Worm (Caenorhabditis elegans) whole organism, L4 larva: ENCODE measurements around the gene ccpp-6.
A peak's percentile ranks its signal among the peaks of the same experiment; 100 is the strongest.

Source experiments
- D1046.2 ChIP-seq: fragments of 200-800 bp; sonication (Bioruptor generic); IDR thresholded peaks from 2 replicates; pipeline ENCODE4 v1.3.6; 2022; ENCODE audit warnings: missing genetic modification characterization, missing compliant biosample characterization
- F10B5.3 ChIP-seq: sonication (generic microtip); optimal IDR thresholded peaks from 2 replicates; lab custom pipeline; 2016; ENCODE audit warnings: mild to moderate bottlenecking, missing genetic modification characterization, missing compliant biosample characterization
- F26F4.8 ChIP-seq: fragments of 200-800 bp; sonication (Bioruptor generic); conservative IDR thresholded peaks from 2 replicates; pipeline ENCODE4 v1.3.6; 2022; ENCODE audit warnings: missing genetic modification characterization, missing compliant biosample characterization
- F49E8.2 ChIP-seq: sonication (generic microtip); optimal IDR thresholded peaks from 2 replicates; lab custom pipeline; 2016; ENCODE audit warnings: missing compliant biosample characterization, mild to moderate bottlenecking, missing genetic modification characterization, borderline replicate concordance
- R02D3.7 ChIP-seq: fragments of 150-350 bp; sonication (generic microtip); optimal IDR thresholded peaks from 3 replicates; lab custom pipeline; 2014; ENCODE audit warnings: missing biosample characterization, missing genetic modification characterization
- Y48G9A.11 ChIP-seq: fragments of 200-800 bp; sonication (Bioruptor generic); IDR thresholded peaks from 2 replicates; pipeline ENCODE4 v1.3.6; 2022; ENCODE audit warnings: missing genetic modification reagents, missing genetic modification characterization, missing compliant biosample characterization
- Y5F2A.4 ChIP-seq: fragments of 200-800 bp; sonication (Bioruptor generic); optimal IDR thresholded peaks from 2 replicates; lab custom pipeline; 2018; ENCODE audit warnings: mild to moderate bottlenecking, missing genetic modification characterization, missing compliant biosample characterization
- Y75B8A.6 ChIP-seq: fragments of 200-800 bp; sonication (Bioruptor generic); IDR thresholded peaks from 2 replicates; pipeline ENCODE4 v1.3.6; 2022; ENCODE audit warnings: missing genetic modification reagents, missing genetic modification characterization, missing compliant biosample characterization
- ZK546.5 ChIP-seq, 2 experiments: sonication (generic microtip); optimal IDR thresholded peaks; 2 replicates each; lab custom pipeline; 2017; ENCODE audit warnings: missing biosample characterization in 2 of 2, missing genetic modification characterization in 2 of 2
- ceh-32 ChIP-seq: sonication (generic microtip); optimal IDR thresholded peaks from 2 replicates; lab custom pipeline; 2016; ENCODE audit warnings: mild to moderate bottlenecking, missing genetic modification characterization, missing compliant biosample characterization; ENCODE audit not compliant: poor library complexity
- ceh-62 ChIP-seq: sonication (generic microtip); optimal IDR thresholded peaks from 2 replicates; lab custom pipeline; 2017; ENCODE audit warnings: missing biosample characterization, missing genetic modification characterization
- ces-1 ChIP-seq: fragments of 150-350 bp; sonication (generic microtip); optimal IDR thresholded peaks from 4 replicates; lab custom pipeline; 2014; ENCODE audit warnings: missing biosample characterization, missing genetic modification reagents, missing genetic modification characterization
- daf-16 ChIP-seq, 3 experiments: sonication (generic microtip); optimal IDR thresholded peaks; 2 replicates each; lab custom pipeline; 2016 to 2017; ENCODE audit warnings: missing genetic modification characterization in 3 of 3, missing genetic modification reagents in 3 of 3, mild to moderate bottlenecking in 2 of 3, missing compliant biosample characterization in 2 of 3, missing biosample characterization in 1 of 3, moderate library complexity in 1 of 3
- dmd-8 ChIP-seq: fragments of 200-800 bp; sonication (Bioruptor generic); IDR thresholded peaks from 2 replicates; pipeline ENCODE4 v1.3.6; 2022; ENCODE audit warnings: missing genetic modification characterization, missing compliant biosample characterization
- fkh-10 ChIP-seq: fragments of 150-350 bp; optimal IDR thresholded peaks from 2 replicates; lab custom pipeline; 2014; ENCODE audit warnings: missing biosample characterization, missing genetic modification reagents, missing genetic modification characterization
- fos-1 ChIP-seq: fragments of 150-350 bp; optimal IDR thresholded peaks from 2 replicates; lab custom pipeline; 2014; ENCODE audit warnings: missing biosample characterization, missing genetic modification characterization
- gei-8 ChIP-seq: fragments of 200-800 bp; sonication (Bioruptor generic); optimal IDR thresholded peaks from 2 replicates; lab custom pipeline; 2018; ENCODE audit warnings: mild to moderate bottlenecking, missing genetic modification characterization, missing compliant biosample characterization
- hif-1 ChIP-seq, 2 experiments: sonication (generic microtip); optimal IDR thresholded peaks; 2 replicates each; lab custom pipeline; 2016 to 2017; ENCODE audit warnings: missing compliant biosample characterization in 2 of 2, missing genetic modification characterization in 2 of 2, missing genetic modification reagents in 2 of 2, missing genotype in 2 of 2, mild to moderate bottlenecking in 1 of 2
- hlh-11 ChIP-seq: fragments of 200-800 bp; sonication (Bioruptor generic); optimal IDR thresholded peaks from 2 replicates; lab custom pipeline; 2018; ENCODE audit warnings: mild to moderate bottlenecking, missing genetic modification characterization, missing compliant biosample characterization
- hlh-30 ChIP-seq: sonication (generic microtip); optimal IDR thresholded peaks from 2 replicates; lab custom pipeline; 2017; ENCODE audit warnings: antibody characterized with exemption, mild to moderate bottlenecking, missing genetic modification characterization, missing compliant biosample characterization; ENCODE audit not compliant: insufficient read depth
- hmg-1.1 ChIP-seq: fragments of 200-800 bp; sonication (Bioruptor generic); IDR thresholded peaks from 2 replicates; pipeline ENCODE4 v1.3.6; 2022; ENCODE audit warnings: missing genetic modification reagents, missing genetic modification characterization, missing compliant biosample characterization
- jun-1 ChIP-seq: fragments of 150-350 bp; optimal IDR thresholded peaks from 2 replicates; lab custom pipeline; 2014; ENCODE audit warnings: missing biosample characterization, missing genetic modification reagents, missing genetic modification characterization
- lin-1 ChIP-seq: fragments of 200-800 bp; sonication (Bioruptor generic); IDR thresholded peaks from 2 replicates; pipeline ENCODE4 v1.3.6; 2022; ENCODE audit warnings: missing genetic modification reagents, missing genetic modification characterization, missing compliant biosample characterization
- lin-15B ChIP-seq: fragments of 150-350 bp; sonication (generic microtip); optimal IDR thresholded peaks from 3 replicates; lab custom pipeline; 2014; ENCODE audit warnings: missing biosample characterization, missing genetic modification characterization
- lir-3 ChIP-seq: sonication (generic microtip); optimal IDR thresholded peaks from 2 replicates; lab custom pipeline; 2016; ENCODE audit warnings: mild to moderate bottlenecking, missing genetic modification characterization, missing compliant biosample characterization
- lsy-2 ChIP-seq, 2 experiments: fragments of 150-350 bp in 1 of 2; sonication (generic microtip) in 1 of 2; optimal IDR thresholded peaks; 2 replicates each; lab custom pipeline; 2014 to 2017; ENCODE audit warnings: missing biosample characterization in 2 of 2, missing genetic modification characterization in 2 of 2
- madf-5 ChIP-seq, 2 experiments: fragments of 200-800 bp; sonication (Bioruptor generic); IDR thresholded peaks; 2 replicates each; pipeline ENCODE4 v1.3.6; 2022; ENCODE audit warnings: missing compliant biosample characterization in 2 of 2, missing genetic modification characterization in 2 of 2
- mdl-1 ChIP-seq, 2 experiments: fragments of 150-350 bp in 1 of 2; sonication (generic microtip) in 1 of 2; optimal IDR thresholded peaks; 2 replicates each; lab custom pipeline; 2014 to 2017; ENCODE audit warnings: missing biosample characterization in 2 of 2, missing genetic modification characterization in 2 of 2
- mdt-29 ChIP-seq: fragments of 200-800 bp; sonication (Bioruptor generic); IDR thresholded peaks from 2 replicates; pipeline ENCODE4 v1.3.6; 2022; ENCODE audit warnings: missing genetic modification reagents, missing genetic modification characterization, missing compliant biosample characterization
- mxl-3 ChIP-seq: fragments of 200-800 bp; sonication (Bioruptor generic); optimal IDR thresholded peaks from 2 replicates; lab custom pipeline; 2018; ENCODE audit warnings: mild to moderate bottlenecking, missing genetic modification characterization, missing compliant biosample characterization
- nhr-11 ChIP-seq: fragments of 150-350 bp; optimal IDR thresholded peaks from 2 replicates; lab custom pipeline; 2014; ENCODE audit warnings: missing biosample characterization, missing genetic modification characterization
- nhr-237 ChIP-seq: sonication (generic microtip); optimal IDR thresholded peaks from 2 replicates; lab custom pipeline; 2017; ENCODE audit warnings: missing biosample characterization, missing genetic modification characterization
- nhr-25 ChIP-seq: sonication (generic microtip); optimal IDR thresholded peaks from 2 replicates; lab custom pipeline; 2017; ENCODE audit warnings: missing genetic modification characterization, mild to moderate bottlenecking, missing compliant biosample characterization, antibody characterized with exemption, moderate library complexity, borderline replicate concordance; ENCODE audit not compliant: insufficient read depth
- nhr-28 ChIP-seq: fragments of 150-350 bp; optimal IDR thresholded peaks from 2 replicates; lab custom pipeline; 2014; ENCODE audit warnings: missing biosample characterization, missing genetic modification characterization
- nhr-41 ChIP-seq: fragments of 200-800 bp; sonication (Bioruptor generic); IDR thresholded peaks from 2 replicates; pipeline ENCODE4 v1.3.6; 2022; ENCODE audit warnings: missing genetic modification reagents, missing genetic modification characterization, missing compliant biosample characterization
- nhr-77 ChIP-seq: fragments of 150-350 bp; optimal IDR thresholded peaks from 2 replicates; lab custom pipeline; 2014; ENCODE audit warnings: missing biosample characterization, missing genetic modification characterization
- set-16 ChIP-seq: fragments of 200-800 bp; sonication (Bioruptor generic); IDR thresholded peaks from 2 replicates; pipeline ENCODE4 v1.3.6; 2022; ENCODE audit warnings: missing genetic modification reagents, missing genetic modification characterization, missing compliant biosample characterization
- skn-1 ChIP-seq: fragments of 150-350 bp; optimal IDR thresholded peaks from 2 replicates; lab custom pipeline; 2014; ENCODE audit warnings: missing biosample characterization, missing genetic modification characterization
- snpc-4 ChIP-seq: fragments of 150-350 bp; optimal IDR thresholded peaks from 2 replicates; lab custom pipeline; 2014; ENCODE audit warnings: missing biosample characterization, missing genetic modification characterization
- tag-97 ChIP-seq: fragments of 200-800 bp; sonication (Bioruptor generic); IDR thresholded peaks from 2 replicates; pipeline ENCODE4 v1.3.6; 2022; ENCODE audit warnings: missing genetic modification characterization, missing compliant biosample characterization
- tra-1 ChIP-seq: fragments of 200-800 bp; sonication (Bioruptor generic); IDR thresholded peaks from 2 replicates; pipeline ENCODE4 v1.3.6; 2022; ENCODE audit warnings: missing genetic modification reagents, missing genetic modification characterization, missing compliant biosample characterization
- unc-130 ChIP-seq: sonication (generic microtip); optimal IDR thresholded peaks from 2 replicates; lab custom pipeline; 2016; ENCODE audit warnings: missing genetic modification reagents, missing genetic modification characterization, missing compliant biosample characterization
- unc-62 ChIP-seq, 3 experiments: fragments of 150-350 bp in 1 of 3; sonication (generic microtip); optimal IDR thresholded peaks in 2 of 3; peaks in 1 of 3; 1 replicate in 1 of 3; 2 replicates in 2 of 3; lab custom pipeline; 2014 to 2017; ENCODE audit warnings: missing biosample characterization in 3 of 3, missing genetic modification characterization in 3 of 3, missing genetic modification reagents in 3 of 3, missing genotype in 1 of 3
- zag-1 ChIP-seq: fragments of 150-350 bp; optimal IDR thresholded peaks from 2 replicates; lab custom pipeline; 2014; ENCODE audit warnings: missing biosample characterization, missing genetic modification characterization
- zfp-2 ChIP-seq: sonication (generic microtip); optimal IDR thresholded peaks from 2 replicates; lab custom pipeline; 2016; ENCODE audit warnings: mild to moderate bottlenecking, missing genetic modification characterization, missing compliant biosample characterization
- zip-11 ChIP-seq: fragments of 200-800 bp; sonication (Bioruptor generic); IDR thresholded peaks from 2 replicates; pipeline ENCODE4 v1.3.6; 2022; ENCODE audit warnings: missing genetic modification characterization, missing compliant biosample characterization
- zip-2 ChIP-seq: fragments of 150-350 bp; optimal IDR thresholded peaks from 2 replicates; lab custom pipeline; 2014; ENCODE audit warnings: missing biosample characterization, missing genetic modification characterization
- ztf-11 ChIP-seq: fragments of 150-350 bp; optimal IDR thresholded peaks from 2 replicates; lab custom pipeline; 2014; ENCODE audit warnings: missing biosample characterization, missing genetic modification characterization
- ztf-7 ChIP-seq: fragments of 150-350 bp; optimal IDR thresholded peaks from 2 replicates; lab custom pipeline; 2014; ENCODE audit warnings: missing biosample characterization, missing genetic modification characterization

The ccpp-6 gene

ce11 chrII:5373275-5374047 lies 13.7 kb downstream of the ccpp-6 start, which contains the start of the genes agt-2 and F09E5.3:
Gene agt-2, minus strand, starts transcription at chrII:5373827.
Gene F09E5.3, plus strand, starts transcription at chrII:5373997.
- no peak for TF ChIP-seq lin-1
- TF ChIP-seq fkh-10 (GFP tag; lab: Kevin White, UChicago): peak; percentile 86
- TF ChIP-seq hif-1 (tag; optimal IDR thresholded peaks at IDR 0.05; lab: Kevin White, UChicago): peak in 1 of 2 experiments; percentile 58
- peak; percentile 68 to 96 for TF ChIP-seq lsy-2 (tag; optimal IDR thresholded peaks at IDR 0.05; lab: Kevin White, UChicago)
- no peak for TF ChIP-seq Y75B8A.6 (GFP tag; lab: Robert Waterston, UW)
- TF ChIP-seq ztf-11 (tag; lab: Kevin White, UChicago): no peak
- TF ChIP-seq ceh-32 (tag; lab: Kevin White, UChicago): no peak
- no peak for TF ChIP-seq D1046.2 (GFP tag; lab: Robert Waterston, UW)
- TF ChIP-seq daf-16 (GFP tag; optimal IDR thresholded peaks at IDR 0.05; lab: Kevin White, UChicago): peak in 1 of 2 experiments; percentile 19
- peak; percentile 19 for TF ChIP-seq daf-16 (tag; optimal IDR thresholded peaks at IDR 0.05; lab: Kevin White, UChicago)
- TF ChIP-seq fos-1 (tag; lab: Kevin White, UChicago): no peak
- no peak for TF ChIP-seq skn-1 (tag; lab: Kevin White, UChicago)
- TF ChIP-seq jun-1 (tag; lab: Kevin White, UChicago): no peak
- peak; percentile 73; the same call in 1 of the 2 replicates for TF ChIP-seq hmg-1.1 (GFP tag; lab: Robert Waterston, UW)
- TF ChIP-seq mxl-3: peak; percentile 62
- no peak for TF ChIP-seq lir-3 (tag; lab: Kevin White, UChicago)
- peak; percentile 65 for TF ChIP-seq F10B5.3 (tag; lab: Kevin White, UChicago)
- no peak for TF ChIP-seq set-16 (GFP tag; lab: Robert Waterston, UW)
- no peak for TF ChIP-seq Y48G9A.11 (GFP tag; lab: Robert Waterston, UW)
- no peak for TF ChIP-seq zag-1 (tag; lab: Kevin White, UChicago)
- no peak for TF ChIP-seq nhr-237
- TF ChIP-seq zfp-2 (tag; lab: Kevin White, UChicago): peak; percentile 23
- TF ChIP-seq hlh-11 (tag; lab: Kevin White, UChicago): peak; percentile 83
- TF ChIP-seq R02D3.7 (tag; lab: Kevin White, UChicago): no peak
- TF ChIP-seq ceh-62: no peak
- no peak for TF ChIP-seq ZK546.5 (tag; optimal IDR thresholded peaks at IDR 0.05; lab: Kevin White, UChicago)
- peak; percentile 48 for TF ChIP-seq zip-2 (tag; lab: Kevin White, UChicago)
- TF ChIP-seq zip-11 (GFP tag; lab: Robert Waterston, UW): no peak
- TF ChIP-seq gei-8 (GFP tag; lab: Kevin White, UChicago): no peak
- peak; percentile 89 for TF ChIP-seq nhr-11 (tag; lab: Kevin White, UChicago)
- peak; percentile 27 for TF ChIP-seq unc-130 (GFP tag; lab: Kevin White, UChicago)
- TF ChIP-seq hlh-30 (tag; lab: Kevin White, UChicago): peak; percentile 81
- no peak for TF ChIP-seq madf-5 (GFP tag; IDR thresholded peaks at IDR 0.05; lab: Robert Waterston, UW)
- TF ChIP-seq ces-1 (GFP tag; lab: Kevin White, UChicago): peak; percentile 32
- peak; percentile 47 for TF ChIP-seq ztf-7 (tag; lab: Kevin White, UChicago)
- TF ChIP-seq F26F4.8: no peak
- peak; percentile 47 for TF ChIP-seq tra-1 (GFP tag; lab: Robert Waterston, UW)
- peak in 1 of 2 experiments; percentile 42 for TF ChIP-seq mdl-1 (tag; optimal IDR thresholded peaks at IDR 0.05; lab: Kevin White, UChicago)
- peak; percentile 82 for TF ChIP-seq nhr-77
- peak; percentile 9 for TF ChIP-seq Y5F2A.4
- peak; percentile 34 for TF ChIP-seq nhr-28
- TF ChIP-seq snpc-4 (tag; lab: Kevin White, UChicago): no peak
- no peak for TF ChIP-seq nhr-41 (GFP tag; lab: Robert Waterston, UW)
- no peak for TF ChIP-seq mdt-29 (GFP tag; lab: Robert Waterston, UW)
- TF ChIP-seq lin-15B (tag; lab: Kevin White, UChicago): no peak
- TF ChIP-seq F49E8.2 (tag; lab: Kevin White, UChicago): no peak
- peak; percentile 73 for TF ChIP-seq nhr-25 (tag; lab: Kevin White, UChicago)
- TF ChIP-seq dmd-8 (GFP tag; lab: Robert Waterston, UW): no peak
- peak in 1 of 2 experiments; percentile 88 for TF ChIP-seq unc-62 (GFP tag; optimal IDR thresholded peaks at IDR 0.05 in 1 of 2; lab: Kevin White, UChicago)
- TF ChIP-seq unc-62 (tag; optimal IDR thresholded peaks at IDR 0.05; lab: Kevin White, UChicago): no peak
- TF ChIP-seq tag-97: no peak
